Fruit fly (Drosophila melanogaster): ENCODE results near the gene CG33301.

CG33301 gene

DNA sequence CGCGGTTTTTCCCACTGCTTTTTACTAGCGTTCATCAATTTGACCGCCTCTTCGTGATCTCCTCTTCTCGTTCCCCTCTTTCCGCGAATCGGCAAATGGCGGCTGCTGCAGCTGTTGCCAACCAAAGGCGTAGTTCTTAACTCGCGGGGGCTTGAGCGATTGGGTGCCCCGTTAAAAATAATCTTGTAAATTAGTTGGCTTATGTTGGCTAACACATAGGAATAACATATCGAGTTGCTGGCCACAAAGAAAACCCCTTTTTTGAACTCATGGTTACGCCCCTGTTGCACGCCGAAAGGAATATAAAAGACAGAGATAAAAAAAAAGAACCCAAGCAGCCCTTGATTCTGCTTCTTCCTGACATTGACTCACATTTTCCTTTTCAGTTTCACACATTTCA lies 7.9 kb downstream of the CG33301 start (continued):
- TF ChIP-seq D (optimal IDR thresholded peaks at IDR 0.05): no peak
- TF ChIP-seq D (GFP tag; optimal IDR thresholded peaks at IDR 0.05): peak; percentile 69
- TF ChIP-seq pzg (GFP tag; optimal IDR thresholded peaks at IDR 0.05): no peak
- TF ChIP-seq lola (GFP tag; optimal IDR thresholded peaks at IDR 0.05): peak in 1 of 3 experiments; percentile 78
- TF ChIP-seq CG4617 (GFP tag; optimal IDR thresholded peaks at IDR 0.05; ENCODE audit: borderline replicate concordance): peak; percentile 21
- TF ChIP-seq mld (GFP tag; IDR thresholded peaks at IDR 0.05; ENCODE audit: partially characterized antibody): no peak
- TF ChIP-seq otp (GFP tag; IDR thresholded peaks at IDR 0.05): peak; percentile 90
- peak; percentile 87 for TF ChIP-seq CG18262 (tag; optimal IDR thresholded peaks at IDR 0.05)
- peak; percentile 28 for TF ChIP-seq CG18599 (GFP tag; optimal IDR thresholded peaks at IDR 0.05)
- TF ChIP-seq CG12769 (tag; optimal IDR thresholded peaks at IDR 0.05): peak; percentile 49
- peak; percentile 70 for TF ChIP-seq esg (GFP tag; conservative IDR thresholded peaks at IDR 0.05)
- TF ChIP-seq CG17802 (tag; optimal IDR thresholded peaks at IDR 0.05): peak; percentile 62
- TF ChIP-seq CG8089 (GFP tag; optimal IDR thresholded peaks at IDR 0.05): peak; percentile 63
- no peak for TF ChIP-seq usp (GFP tag; optimal IDR thresholded peaks at IDR 0.05)
- TF ChIP-seq stc (GFP tag; IDR thresholded peaks at IDR 0.05): peak; percentile 71
- peak; percentile 74 to 95 for TF ChIP-seq bsh (GFP tag; optimal IDR thresholded peaks at IDR 0.05)
- TF ChIP-seq knrl (GFP tag; IDR thresholded peaks at IDR 0.05; ENCODE audit: partially characterized antibody): no peak
- peak; percentile 60 for TF ChIP-seq lab (GFP tag; optimal IDR thresholded peaks at IDR 0.05)
- TF ChIP-seq CG10654 (GFP tag; optimal IDR thresholded peaks at IDR 0.05): peak; percentile 56

DNA sequence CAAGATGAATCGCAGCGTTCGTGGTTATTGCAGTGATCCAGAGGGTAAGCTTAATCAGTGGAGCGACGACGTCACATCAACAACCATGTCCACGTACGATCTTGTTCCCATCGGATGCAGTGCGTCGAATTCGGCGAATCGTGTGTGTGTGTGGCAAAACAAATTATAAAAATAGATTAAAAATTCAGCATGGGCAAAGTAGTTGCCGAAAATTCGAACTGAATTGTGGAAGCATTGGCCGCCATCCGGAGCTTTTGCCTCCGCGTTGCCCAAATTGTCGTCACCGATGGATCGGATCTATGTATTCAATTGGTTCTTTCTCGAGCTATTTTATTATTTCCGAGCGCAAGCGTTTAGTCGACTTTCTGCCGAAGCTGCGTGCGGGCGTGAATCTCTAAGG lies 11.1 kb downstream of the CG33301 start, which contains the start of gene Spn31A:
Gene Spn31A, plus strand, starts transcription at position 301 of the 400 bp plus-strand sequence.
- 0 out of 4 replicates have a peak, but pooled peaks have one; percentile 16 for TF ChIP-seq chinmo (GFP tag; IDR thresholded peaks at IDR 0.05; ENCODE audit: partially characterized antibody)
- no peak for TF ChIP-seq zen2 (GFP tag; IDR thresholded peaks at IDR 0.05; ENCODE audit: partially characterized antibody)
- no peak for TF ChIP-seq CG5245 (GFP tag; optimal IDR thresholded peaks at IDR 0.05)
- no peak for TF ChIP-seq CG4282 (GFP tag; optimal IDR thresholded peaks at IDR 0.05)
- no peak for TF ChIP-seq aop (GFP tag; IDR thresholded peaks at IDR 0.05)
- TF ChIP-seq sima (GFP tag; optimal IDR thresholded peaks at IDR 0.05): no peak
- TF ChIP-seq CG15601 (tag; optimal IDR thresholded peaks at IDR 0.05): no peak
- TF ChIP-seq Ets97D (GFP tag; optimal IDR thresholded peaks at IDR 0.05): no peak
- no peak for TF ChIP-seq Hr51 (GFP tag; optimal IDR thresholded peaks at IDR 0.05)
- TF ChIP-seq ems (GFP tag; optimal IDR thresholded peaks at IDR 0.05): no peak
- no peak for TF ChIP-seq gro (GFP tag; optimal IDR thresholded peaks at IDR 0.05)
- TF ChIP-seq stwl (tag; optimal IDR thresholded peaks at IDR 0.05): no peak
- TF ChIP-seq CG9797 (GFP tag; optimal IDR thresholded peaks at IDR 0.05): no peak
- TF ChIP-seq CG12769 (tag; optimal IDR thresholded peaks at IDR 0.05): peak; percentile 7
- no peak for TF ChIP-seq CG7556 (GFP tag; optimal IDR thresholded peaks at IDR 0.05)
- no peak for TF ChIP-seq CG7987 (GFP tag; optimal IDR thresholded peaks at IDR 0.05)
- no peak for TF ChIP-seq CG12299 (tag; optimal IDR thresholded peaks at IDR 0.05)
- no peak for TF ChIP-seq CG31441 (GFP tag; IDR thresholded peaks at IDR 0.05)
- no peak for TF ChIP-seq Doc2 (GFP tag; IDR thresholded peaks at IDR 0.05)
- no peak for TF ChIP-seq CG32532 (GFP tag; IDR thresholded peaks at IDR 0.05)
- TF ChIP-seq Deaf1 (tag; optimal IDR thresholded peaks at IDR 0.05): peak; percentile 36
- TF ChIP-seq da (GFP tag; optimal IDR thresholded peaks at IDR 0.05): no peak
- TF ChIP-seq Awh (GFP tag; IDR thresholded peaks at IDR 0.05): no peak

Data from whole organism, embryonic.